Worm (Caenorhabditis elegans) whole organism, L4 larva: Measurements from ENCODE around the gene sdz-5.
A peak's percentile ranks its signal among the peaks of the same experiment; 100 is the strongest.

Experiments used
- F37D6.2 ChIP-seq: sonication (generic microtip); optimal IDR thresholded peaks from 2 replicates; lab custom pipeline; 2016; ENCODE audit warnings: mild to moderate bottlenecking, missing genetic modification characterization, missing compliant biosample characterization
- F49E8.2 ChIP-seq: sonication (generic microtip); optimal IDR thresholded peaks from 2 replicates; lab custom pipeline; 2016; ENCODE audit warnings: missing compliant biosample characterization, mild to moderate bottlenecking, missing genetic modification characterization, borderline replicate concordance
- T20F7.1 ChIP-seq: fragments of 200-800 bp; sonication (Bioruptor generic); optimal IDR thresholded peaks from 2 replicates; lab custom pipeline; 2018; ENCODE audit warnings: mild to moderate bottlenecking, missing genetic modification characterization, missing compliant biosample characterization
- aha-1 ChIP-seq: fragments of 150-350 bp; peaks from one replicate; lab custom pipeline; 2014; ENCODE audit warnings: missing biosample characterization, missing genetic modification characterization
- ama-1 ChIP-seq: fragments of 150-350 bp; optimal IDR thresholded peaks from 2 replicates; lab custom pipeline; 2014; ENCODE audit warnings: inconsistent platforms, mixed read lengths
- ceh-20 ChIP-seq: fragments of 200-800 bp; sonication (Bioruptor generic); IDR thresholded peaks from 2 replicates; pipeline ENCODE4 v1.3.6; 2022; ENCODE audit warnings: missing genetic modification reagents, missing genetic modification characterization, missing compliant biosample characterization
- ceh-32 ChIP-seq: sonication (generic microtip); optimal IDR thresholded peaks from 2 replicates; lab custom pipeline; 2016; ENCODE audit warnings: mild to moderate bottlenecking, missing genetic modification characterization, missing compliant biosample characterization; ENCODE audit not compliant: poor library complexity
- ces-1 ChIP-seq: fragments of 150-350 bp; sonication (generic microtip); optimal IDR thresholded peaks from 4 replicates; lab custom pipeline; 2014; ENCODE audit warnings: missing biosample characterization, missing genetic modification reagents, missing genetic modification characterization
- ctbp-1 ChIP-seq: fragments of 200-800 bp; sonication (Bioruptor generic); IDR thresholded peaks from 2 replicates; pipeline ENCODE4 v1.3.6; 2022; ENCODE audit warnings: missing genetic modification reagents, missing genetic modification characterization, missing compliant biosample characterization
- dmd-9 ChIP-seq: fragments of 200-800 bp; sonication (Bioruptor generic); IDR thresholded peaks from 2 replicates; pipeline ENCODE4 v1.3.6; 2022; ENCODE audit warnings: missing genetic modification reagents, missing genetic modification characterization, missing compliant biosample characterization
- egl-43 ChIP-seq: fragments of 200-800 bp; sonication (Bioruptor generic); IDR thresholded peaks from 2 replicates; pipeline ENCODE4 v1.3.6; 2022; ENCODE audit warnings: missing genetic modification reagents, missing genetic modification characterization, missing compliant biosample characterization
- fkh-10 ChIP-seq: fragments of 150-350 bp; optimal IDR thresholded peaks from 2 replicates; lab custom pipeline; 2014; ENCODE audit warnings: missing biosample characterization, missing genetic modification reagents, missing genetic modification characterization
- hif-1 ChIP-seq, 2 experiments: sonication (generic microtip); optimal IDR thresholded peaks; 2 replicates each; lab custom pipeline; 2016 to 2017; ENCODE audit warnings: missing compliant biosample characterization in 2 of 2, missing genetic modification characterization in 2 of 2, missing genetic modification reagents in 2 of 2, missing genotype in 2 of 2, mild to moderate bottlenecking in 1 of 2
- hlh-11 ChIP-seq: fragments of 200-800 bp; sonication (Bioruptor generic); optimal IDR thresholded peaks from 2 replicates; lab custom pipeline; 2018; ENCODE audit warnings: mild to moderate bottlenecking, missing genetic modification characterization, missing compliant biosample characterization
- hlh-30 ChIP-seq: sonication (generic microtip); optimal IDR thresholded peaks from 2 replicates; lab custom pipeline; 2017; ENCODE audit warnings: antibody characterized with exemption, mild to moderate bottlenecking, missing genetic modification characterization, missing compliant biosample characterization; ENCODE audit not compliant: insufficient read depth
- hmg-1.1 ChIP-seq: fragments of 200-800 bp; sonication (Bioruptor generic); IDR thresholded peaks from 2 replicates; pipeline ENCODE4 v1.3.6; 2022; ENCODE audit warnings: missing genetic modification reagents, missing genetic modification characterization, missing compliant biosample characterization
- jun-1 ChIP-seq: fragments of 150-350 bp; optimal IDR thresholded peaks from 2 replicates; lab custom pipeline; 2014; ENCODE audit warnings: missing biosample characterization, missing genetic modification reagents, missing genetic modification characterization
- lin-38 ChIP-seq: fragments of 200-800 bp; sonication (Bioruptor generic); IDR thresholded peaks from 2 replicates; pipeline ENCODE4 v1.3.6; 2022; ENCODE audit warnings: missing genetic modification reagents, missing genetic modification characterization, missing compliant biosample characterization
- lsy-2 ChIP-seq, 2 experiments: fragments of 150-350 bp in 1 of 2; sonication (generic microtip) in 1 of 2; optimal IDR thresholded peaks; 2 replicates each; lab custom pipeline; 2014 to 2017; ENCODE audit warnings: missing biosample characterization in 2 of 2, missing genetic modification characterization in 2 of 2
- mdl-1 ChIP-seq, 2 experiments: fragments of 150-350 bp in 1 of 2; sonication (generic microtip) in 1 of 2; optimal IDR thresholded peaks; 2 replicates each; lab custom pipeline; 2014 to 2017; ENCODE audit warnings: missing biosample characterization in 2 of 2, missing genetic modification characterization in 2 of 2
- mep-1 ChIP-seq: fragments of 150-350 bp; sonication (generic microtip); optimal IDR thresholded peaks from 3 replicates; lab custom pipeline; 2014; ENCODE audit warnings: missing biosample characterization, missing genetic modification characterization
- mxl-2 ChIP-seq: fragments of 200-800 bp; sonication (Bioruptor generic); conservative IDR thresholded peaks from 2 replicates; pipeline ENCODE4 v1.3.6; 2022; ENCODE audit warnings: missing genetic modification reagents, missing genetic modification characterization, missing compliant biosample characterization
- mxl-3 ChIP-seq: fragments of 200-800 bp; sonication (Bioruptor generic); optimal IDR thresholded peaks from 2 replicates; lab custom pipeline; 2018; ENCODE audit warnings: mild to moderate bottlenecking, missing genetic modification characterization, missing compliant biosample characterization
- nhr-10 ChIP-seq: fragments of 150-350 bp; optimal IDR thresholded peaks from 2 replicates; lab custom pipeline; 2014; ENCODE audit warnings: missing biosample characterization, missing genetic modification characterization
- nhr-11 ChIP-seq: fragments of 150-350 bp; optimal IDR thresholded peaks from 2 replicates; lab custom pipeline; 2014; ENCODE audit warnings: missing biosample characterization, missing genetic modification characterization
- nhr-111 ChIP-seq: fragments of 200-800 bp; sonication (Bioruptor generic); optimal IDR thresholded peaks from 2 replicates; lab custom pipeline; 2018; ENCODE audit warnings: mild to moderate bottlenecking, missing genetic modification characterization, missing compliant biosample characterization
- nhr-237 ChIP-seq: sonication (generic microtip); optimal IDR thresholded peaks from 2 replicates; lab custom pipeline; 2017; ENCODE audit warnings: missing biosample characterization, missing genetic modification characterization
- nhr-25 ChIP-seq: sonication (generic microtip); optimal IDR thresholded peaks from 2 replicates; lab custom pipeline; 2017; ENCODE audit warnings: missing genetic modification characterization, mild to moderate bottlenecking, missing compliant biosample characterization, antibody characterized with exemption, moderate library complexity, borderline replicate concordance; ENCODE audit not compliant: insufficient read depth
- nhr-6 ChIP-seq: fragments of 150-350 bp; optimal IDR thresholded peaks from 2 replicates; lab custom pipeline; 2014; ENCODE audit warnings: missing biosample characterization, missing genetic modification characterization
- nhr-77 ChIP-seq: fragments of 150-350 bp; optimal IDR thresholded peaks from 2 replicates; lab custom pipeline; 2014; ENCODE audit warnings: missing biosample characterization, missing genetic modification characterization
- php-3 ChIP-seq: fragments of 200-800 bp; sonication (Bioruptor generic); IDR thresholded peaks from 2 replicates; pipeline ENCODE4 v1.3.6; 2022; ENCODE audit warnings: missing genetic modification reagents, missing genetic modification characterization, missing compliant biosample characterization
- set-16 ChIP-seq: fragments of 200-800 bp; sonication (Bioruptor generic); IDR thresholded peaks from 2 replicates; pipeline ENCODE4 v1.3.6; 2022; ENCODE audit warnings: missing genetic modification reagents, missing genetic modification characterization, missing compliant biosample characterization
- vab-7 ChIP-seq: fragments of 200-800 bp; sonication (Bioruptor generic); IDR thresholded peaks from 2 replicates; pipeline ENCODE4 v1.3.6; 2022; ENCODE audit warnings: missing genetic modification reagents, missing genetic modification characterization, missing compliant biosample characterization
- zfp-2 ChIP-seq: sonication (generic microtip); optimal IDR thresholded peaks from 2 replicates; lab custom pipeline; 2016; ENCODE audit warnings: mild to moderate bottlenecking, missing genetic modification characterization, missing compliant biosample characterization
- zip-2 ChIP-seq: fragments of 150-350 bp; optimal IDR thresholded peaks from 2 replicates; lab custom pipeline; 2014; ENCODE audit warnings: missing biosample characterization, missing genetic modification characterization

The sdz-5 gene

ce11 chrII:3008400-3008799, at the start of gene sdz-5:
TSS of gene sdz-5 (plus strand) at chrII:3008700.
- TF ChIP-seq nhr-77 (tag; lab: Kevin White, UChicago) (no peak), mxl-3 (GFP tag; lab: Kevin White, UChicago) (no peak), ama-1 (lab: Kevin White, UChicago) (no peak), dmd-9 (no peak), jun-1 (tag; lab: Kevin White, UChicago) (no peak), nhr-11 (no peak), mep-1 (no peak), vab-7 (no peak), F37D6.2 (no peak), zfp-2 (tag; lab: Kevin White, UChicago) (no peak)

- TF ChIP-seq zfp-2 (tag; lab: Kevin White, UChicago), result no peak
- peak; percentile 92 for TF ChIP-seq fkh-10
- no peak for TF ChIP-seq ceh-20
- TF ChIP-seq mxl-3 (GFP tag; lab: Kevin White, UChicago), result no peak
- 0 out of 2 replicates have a peak, but pooled peaks have one; percentile 32 for TF ChIP-seq egl-43 (GFP tag; lab: Robert Waterston, UW)
- no peak for TF ChIP-seq hif-1 (tag; optimal IDR thresholded peaks at IDR 0.05; lab: Kevin White, UChicago)
- TF ChIP-seq mxl-2 (GFP tag; lab: Robert Waterston, UW), result no peak
- TF ChIP-seq aha-1 (tag; lab: Kevin White, UChicago), result peak; percentile 93
- peak; percentile 55; the same call in 1 of the 2 replicates for TF ChIP-seq hmg-1.1 (GFP tag; lab: Robert Waterston, UW)
- peak; percentile 18 for TF ChIP-seq hlh-11 (tag; lab: Kevin White, UChicago)
- peak; percentile 60; the same call in 1 of the 2 replicates for TF ChIP-seq ctbp-1 (GFP tag; lab: Robert Waterston, UW)
- no peak for TF ChIP-seq nhr-25 (tag; lab: Kevin White, UChicago)
- TF ChIP-seq F49E8.2 (tag; lab: Kevin White, UChicago), result no peak
- peak in 1 of 2 experiments; percentile 23 for TF ChIP-seq lsy-2 (tag; optimal IDR thresholded peaks at IDR 0.05; lab: Kevin White, UChicago)
- TF ChIP-seq mdl-1 (tag; optimal IDR thresholded peaks at IDR 0.05; lab: Kevin White, UChicago), result peak; percentile 71 to 95
- peak; percentile 21 for TF ChIP-seq ces-1 (GFP tag; lab: Kevin White, UChicago)
- no peak for TF ChIP-seq nhr-111 (GFP tag; lab: Kevin White, UChicago)
- TF ChIP-seq F37D6.2, result peak; percentile 23
- no peak for TF ChIP-seq nhr-10 (tag; lab: Kevin White, UChicago)
- no peak for TF ChIP-seq nhr-6
- no peak for TF ChIP-seq lin-38 (GFP tag; lab: Robert Waterston, UW)
- TF ChIP-seq T20F7.1, result no peak
- TF ChIP-seq ceh-32, result no peak
- TF ChIP-seq hlh-30 (tag; lab: Kevin White, UChicago), result peak; percentile 72
- no peak for TF ChIP-seq php-3 (GFP tag; lab: Robert Waterston, UW)
- TF ChIP-seq zip-2 (tag; lab: Kevin White, UChicago), result no peak
- peak; percentile 24; the same call in 1 of the 2 replicates for TF ChIP-seq set-16 (GFP tag; lab: Robert Waterston, UW)
Measured at ce11 chrII:2962531-2963164, 45.9 kb upstream of the sdz-5 start.

ce11 chrII:2963619-2964018, 44.9 kb upstream of the sdz-5 start:
- no peak for TF ChIP-seq nhr-237 (tag; lab: Kevin White, UChicago)
- TF ChIP-seq aha-1 (tag; lab: Kevin White, UChicago), result peak; percentile 91
